Fruit fly (Drosophila melanogaster) Kc167 (cell line): Measurements from ENCODE around the gene Ir21a.

Source experiments
- Myc ChIP-seq: fragments of >200 bp; optimal IDR thresholded peaks from 2 replicates; lab custom pipeline; 2017; ENCODE audit warnings: missing external identifiers
- Sin3A ChIP-seq: fragments of >200 bp; optimal IDR thresholded peaks from 2 replicates; lab custom pipeline; 2018; ENCODE audit warnings: missing external identifiers
- h ChIP-seq: fragments of >200 bp; optimal IDR thresholded peaks from 3 replicates; lab custom pipeline; 2018; ENCODE audit warnings: missing external identifiers
- insv ChIP-seq: fragments of >200 bp; optimal IDR thresholded peaks from 3 replicates; lab custom pipeline; 2018; ENCODE audit warnings: missing external identifiers
- psq ChIP-seq: fragments of >200 bp; optimal IDR thresholded peaks from 2 replicates; lab custom pipeline; 2017; ENCODE audit warnings: missing external identifiers
- ttk ChIP-seq: sonication (Bioruptor generic); optimal IDR thresholded peaks from 2 replicates; lab custom pipeline; 2017; ENCODE audit warnings: missing external identifiers

dm6 chr2L:35452-35851, 10.5 kb upstream of the Ir21a start:
- TF ChIP-seq psq (lab: Kevin White, UChicago) (no peak), Sin3A (no peak), h (no peak), insv (lab: Kevin White, UChicago) (no peak), Myc (no peak), ttk (lab: Kevin White, UChicago) (no peak)
